Fruit fly (Drosophila melanogaster) whole organism, pupa: Measurements from ENCODE around the gene Rh6.
A peak's percentile ranks its signal among the peaks of the same experiment; 100 is the strongest.

Experiments used
- CG10348 ChIP-seq: fragments of 200-800 bp; sonication (Bioruptor generic); IDR thresholded peaks from 2 replicates; pipeline ENCODE4 v1.3.6; 2022; ENCODE audit warnings: missing biosample characterization, missing genetic modification characterization
- CG12605 ChIP-seq: fragments of 200-800 bp; sonication (Bioruptor generic); IDR thresholded peaks from 2 replicates; pipeline ENCODE4 v1.3.6; 2022; ENCODE audit warnings: missing biosample characterization, missing genetic modification characterization
- CG13204 ChIP-seq: fragments of 200-800 bp; sonication (Bioruptor generic); optimal IDR thresholded peaks from 2 replicates; lab custom pipeline; 2018; ENCODE audit warnings: missing biosample characterization, mild to moderate bottlenecking, missing genetic modification characterization, moderate library complexity
- CG14655 ChIP-seq: fragments of 200-800 bp; sonication (Bioruptor generic); optimal IDR thresholded peaks from 3 replicates; lab custom pipeline; 2017; ENCODE audit warnings: mild to moderate bottlenecking, missing biosample characterization, missing genetic modification reagents, missing genetic modification characterization
- CG15710 ChIP-seq: fragments of 200-800 bp; sonication (Bioruptor generic); optimal IDR thresholded peaks from 2 replicates; lab custom pipeline; 2018; ENCODE audit warnings: missing biosample characterization, mild to moderate bottlenecking, missing genetic modification characterization, moderate library complexity
- CG17806 ChIP-seq: fragments of 200-800 bp; sonication (Bioruptor generic); optimal IDR thresholded peaks from 2 replicates; lab custom pipeline; 2018; ENCODE audit warnings: missing biosample characterization, mild to moderate bottlenecking, missing genetic modification characterization, moderate library complexity
- CG32121 ChIP-seq: fragments of 200-800 bp; sonication (Bioruptor generic); IDR thresholded peaks from 2 replicates; pipeline ENCODE4 v1.3.6; 2022; ENCODE audit warnings: missing biosample characterization, missing genetic modification characterization
- CG34367 ChIP-seq: fragments of 200-800 bp; sonication (Bioruptor generic); optimal IDR thresholded peaks from 2 replicates; lab custom pipeline; 2018; ENCODE audit warnings: missing biosample characterization, mild to moderate bottlenecking, missing genetic modification characterization
- CG8159 ChIP-seq: fragments of 200-800 bp; sonication (Bioruptor generic); optimal IDR thresholded peaks from 3 replicates; lab custom pipeline; 2018; ENCODE audit warnings: missing biosample characterization, mild to moderate bottlenecking, missing genetic modification characterization, moderate library complexity
- CG8301 ChIP-seq: fragments of 200-800 bp; sonication (Bioruptor generic); optimal IDR thresholded peaks from 2 replicates; lab custom pipeline; 2018; ENCODE audit warnings: missing biosample characterization, mild to moderate bottlenecking, missing genetic modification characterization
- CG9948 ChIP-seq: fragments of 200-800 bp; sonication (Bioruptor generic); optimal IDR thresholded peaks from 2 replicates; lab custom pipeline; 2018; ENCODE audit warnings: missing biosample characterization, mild to moderate bottlenecking, missing genetic modification characterization, moderate library complexity
- D1 ChIP-seq: fragments of 200-800 bp; sonication (Bioruptor generic); optimal IDR thresholded peaks from 2 replicates; lab custom pipeline; 2018; ENCODE audit warnings: missing biosample characterization, mild to moderate bottlenecking, missing genetic modification characterization, moderate library complexity
- EcR ChIP-seq: fragments of 200-800 bp; sonication (Bioruptor generic); optimal IDR thresholded peaks from 3 replicates; lab custom pipeline; 2019; ENCODE audit warnings: missing biosample characterization, missing genetic modification characterization, mild to moderate bottlenecking, moderate library complexity, missing genetic modification reagents
- Ets98B ChIP-seq: fragments of 200-800 bp; sonication (Bioruptor generic); IDR thresholded peaks from 2 replicates; pipeline ENCODE4 v1.3.6; 2022; ENCODE audit warnings: missing biosample characterization, missing genetic modification characterization
- Pif1A ChIP-seq: fragments of 200-800 bp; sonication (Bioruptor generic); optimal IDR thresholded peaks from 3 replicates; lab custom pipeline; 2016; ENCODE audit warnings: missing biosample characterization, missing genetic modification characterization
- Pif1B ChIP-seq: fragments of 200-800 bp; sonication (Bioruptor generic); optimal IDR thresholded peaks from 3 replicates; lab custom pipeline; 2016; ENCODE audit warnings: missing biosample characterization, missing genetic modification characterization
- Snoo ChIP-seq: fragments of 200-800 bp; sonication (Bioruptor generic); optimal IDR thresholded peaks from 3 replicates; lab custom pipeline; 2017; ENCODE audit warnings: missing biosample characterization, mild to moderate bottlenecking, missing genetic modification characterization, inconsistent platforms
- fd96Ca ChIP-seq: fragments of 200-800 bp; sonication (Bioruptor generic); IDR thresholded peaks from 3 replicates; pipeline ENCODE4 v1.3.6; 2022; ENCODE audit warnings: missing biosample characterization, missing genetic modification characterization
- gl ChIP-seq: fragments of 200-800 bp; sonication (Bioruptor generic); optimal IDR thresholded peaks from 2 replicates; lab custom pipeline; 2018; ENCODE audit warnings: missing biosample characterization, mild to moderate bottlenecking, missing genetic modification characterization
- rn ChIP-seq: fragments of 200-800 bp; sonication (Bioruptor generic); IDR thresholded peaks from 2 replicates; pipeline ENCODE4 v1.3.6; 2022; ENCODE audit warnings: missing biosample characterization, missing genetic modification characterization

Rh6 gene

DNA sequence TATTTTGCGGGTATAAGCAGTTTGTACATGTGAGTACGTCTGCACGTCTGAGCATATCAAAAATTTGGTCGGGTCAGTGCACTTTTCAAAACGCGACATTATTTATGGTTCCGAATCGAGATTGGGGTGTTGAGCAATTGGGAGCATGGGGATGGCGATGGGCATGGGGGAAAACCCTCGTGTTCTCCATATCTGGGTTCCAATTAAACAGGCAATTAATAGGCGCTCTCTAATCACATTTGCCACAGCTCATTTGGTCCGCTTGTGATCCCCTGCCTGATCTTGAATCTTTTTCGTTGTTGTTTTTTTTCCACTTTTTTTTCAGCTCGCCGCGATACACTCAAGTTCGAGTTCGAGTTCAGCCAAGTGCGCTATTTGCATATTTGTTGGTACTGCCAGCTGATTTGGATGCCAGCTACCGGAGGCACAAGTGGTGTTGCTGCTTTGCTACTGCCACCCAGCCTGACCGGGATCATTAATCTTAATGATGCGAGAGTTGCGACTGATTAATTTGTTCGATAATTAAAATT lies 24.7 kb upstream of the Rh6 start:
- TF ChIP-seq CG14655 (GFP tag; lab: Kevin White, UChicago) (no peak), CG15710 (no peak), EcR (GFP tag; lab: Kevin White, UChicago) (no peak), CG9948 (tag; lab: Kevin White, UChicago) (no peak), Snoo (no peak), Pif1B (no peak), D1 (tag; lab: Kevin White, UChicago) (no peak), CG34367 (tag; lab: Kevin White, UChicago) (no peak), CG12605 (no peak), Pif1A (GFP tag; lab: Kevin White, UChicago) (no peak), rn (no peak), CG8301 (no peak), Ets98B (no peak), gl (tag; lab: Kevin White, UChicago) (no peak)

DNA sequence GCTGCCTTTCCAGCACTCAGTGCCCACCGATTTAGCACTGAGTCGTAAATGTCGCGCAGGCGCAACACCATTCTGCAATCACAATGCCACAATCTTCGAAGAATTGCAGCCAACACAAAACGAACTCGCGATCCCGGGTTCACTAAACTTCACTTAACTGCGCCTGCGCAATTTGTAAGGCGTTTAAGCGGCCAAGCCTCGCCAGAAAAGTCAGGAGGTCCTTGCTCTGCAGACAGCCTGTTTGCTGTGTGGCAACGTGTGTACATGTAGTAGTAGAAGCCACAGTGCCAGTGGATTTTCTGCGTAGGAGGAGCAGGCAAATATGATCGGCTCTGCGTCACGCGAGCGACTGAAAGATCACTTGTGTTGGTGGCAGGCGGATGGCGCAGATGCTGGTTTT lies 19.8 kb upstream of the Rh6 start:
- no peak for TF ChIP-seq CG9948 (tag; lab: Kevin White, UChicago)
- no peak for TF ChIP-seq CG17806 (tag; lab: Kevin White, UChicago)
- TF ChIP-seq Ets98B = no peak
- TF ChIP-seq CG32121 = no peak
- no peak for TF ChIP-seq rn
- peak; percentile 94 for TF ChIP-seq EcR (GFP tag; lab: Kevin White, UChicago)
- no peak for TF ChIP-seq fd96Ca
- TF ChIP-seq CG13204 = peak; percentile 29
- TF ChIP-seq CG15710 = no peak

DNA sequence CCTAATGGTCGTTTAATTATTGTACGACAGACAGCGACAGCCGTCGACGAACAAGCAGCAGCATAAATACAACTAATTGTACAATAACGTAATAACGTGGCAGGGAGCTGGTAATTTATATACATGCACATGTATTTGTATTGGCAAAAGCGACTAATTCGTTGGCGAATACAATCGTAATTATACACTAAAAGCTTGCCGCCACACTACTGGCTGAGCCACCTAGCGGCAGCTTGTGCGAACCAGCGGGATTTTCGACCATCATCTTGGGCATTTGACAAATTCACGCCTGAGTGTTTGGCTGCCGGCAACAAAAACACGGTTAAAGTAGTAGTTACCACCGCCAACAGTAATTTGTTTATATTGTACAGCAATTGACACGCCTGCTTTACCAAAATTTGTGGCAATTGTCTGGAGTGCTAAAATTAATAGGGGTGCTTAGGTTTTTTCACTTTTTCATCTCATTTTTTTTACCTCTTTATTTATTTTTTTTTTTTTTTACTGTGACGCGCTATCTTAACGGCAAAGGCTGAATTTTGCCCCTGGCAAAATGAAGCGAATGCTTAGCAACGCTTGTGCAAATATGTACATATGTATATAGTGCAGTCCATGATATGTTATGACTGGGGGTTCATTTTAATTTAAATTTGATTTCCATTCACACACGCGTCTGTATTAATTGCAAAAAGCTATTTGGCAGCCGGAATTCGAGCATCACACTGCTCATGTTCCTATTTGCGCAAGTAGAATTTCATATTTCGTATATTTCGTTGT lies 14.8 kb upstream of the Rh6 start:
- no peak for TF ChIP-seq CG17806 (tag; lab: Kevin White, UChicago)
- TF ChIP-seq CG8301 = no peak
- TF ChIP-seq CG12605 = no peak
- no peak for TF ChIP-seq Pif1A (GFP tag; lab: Kevin White, UChicago)
- TF ChIP-seq D1 (tag; lab: Kevin White, UChicago) = no peak
- TF ChIP-seq rn = no peak
- TF ChIP-seq CG32121 = no peak
- no peak for TF ChIP-seq CG10348
- TF ChIP-seq Pif1B = no peak
- TF ChIP-seq CG14655 (GFP tag; lab: Kevin White, UChicago) = no peak
- TF ChIP-seq CG13204 = no peak
- no peak for TF ChIP-seq EcR (GFP tag; lab: Kevin White, UChicago)
- no peak for TF ChIP-seq CG8159 (tag; lab: Kevin White, UChicago)
- TF ChIP-seq Ets98B = no peak
- TF ChIP-seq fd96Ca = no peak

DNA sequence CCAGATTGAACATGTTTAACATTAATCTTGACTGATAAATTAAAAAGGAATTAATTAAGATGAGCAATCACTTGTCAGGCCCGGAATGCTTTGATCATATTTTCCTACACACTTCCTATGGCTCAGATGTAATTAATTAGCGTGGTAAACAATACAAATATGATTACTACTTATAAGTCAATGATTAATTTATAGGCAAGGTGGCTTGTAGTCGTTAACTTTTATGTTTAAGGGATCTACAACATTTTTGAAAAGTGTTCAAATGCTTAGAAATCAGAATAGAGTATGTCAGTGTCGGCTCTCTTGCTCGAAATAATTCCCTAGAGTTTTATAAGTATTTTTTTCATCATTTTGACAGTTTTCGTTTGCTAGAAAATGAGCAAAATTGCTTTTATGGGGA lies 11.2 kb upstream of the Rh6 start:
- TF ChIP-seq CG8159 (tag; lab: Kevin White, UChicago) = no peak
- TF ChIP-seq Pif1A (GFP tag; lab: Kevin White, UChicago) = no peak
- no peak for TF ChIP-seq CG9948 (tag; lab: Kevin White, UChicago)
- no peak for TF ChIP-seq Pif1B
- no peak for TF ChIP-seq Snoo
- TF ChIP-seq CG8301 = no peak
- no peak for TF ChIP-seq CG32121
- no peak for TF ChIP-seq CG15710
- TF ChIP-seq CG13204 = no peak
- TF ChIP-seq gl (tag; lab: Kevin White, UChicago) = no peak
- TF ChIP-seq Ets98B = no peak

dm6 chr3R:15472753-15473212 lies 10.2 kb upstream of the Rh6 start:
- TF ChIP-seq CG13204 (no peak), CG12605 (peak; percentile 45), CG8301 (peak; percentile 6), Ets98B (peak; percentile 54; the same call in 1 of the 2 replicates), CG14655 (GFP tag; lab: Kevin White, UChicago) (peak; percentile 40), EcR (GFP tag; lab: Kevin White, UChicago) (no peak), CG32121 (peak; percentile 50), CG8159 (tag; lab: Kevin White, UChicago) (no peak)

dm6 chr3R:15473360-15473938 lies 9.5 kb upstream of the Rh6 start:
- no peak for TF ChIP-seq CG10348
- TF ChIP-seq CG13204 = no peak

DNA sequence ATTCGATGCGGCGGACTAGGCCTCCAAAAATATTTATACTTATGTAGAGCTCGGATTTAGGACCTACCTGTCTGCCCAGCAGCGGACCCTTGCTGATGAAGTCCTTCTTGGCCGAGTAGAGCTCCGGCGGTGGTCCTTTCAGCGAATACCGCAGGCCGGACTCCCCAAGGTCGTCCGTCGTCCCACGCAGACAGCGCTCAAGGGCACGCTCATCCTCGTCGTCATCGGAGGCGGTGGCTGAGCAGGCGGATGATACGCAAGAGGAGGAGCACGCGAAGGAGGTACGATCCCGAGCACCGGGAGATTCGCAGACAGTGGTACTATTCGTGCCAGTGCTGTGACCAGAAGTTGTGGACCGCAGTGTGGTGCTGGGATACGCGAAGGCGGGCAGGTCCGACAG lies 8.1 kb upstream of the Rh6 start:
- no peak for TF ChIP-seq CG15710
- TF ChIP-seq gl (tag; lab: Kevin White, UChicago) = no peak
- no peak for TF ChIP-seq CG8301
- TF ChIP-seq CG13204 = no peak
- TF ChIP-seq D1 (tag; lab: Kevin White, UChicago) = no peak
- TF ChIP-seq CG17806 (tag; lab: Kevin White, UChicago) = no peak
- TF ChIP-seq CG8159 (tag; lab: Kevin White, UChicago) = no peak
- no peak for TF ChIP-seq EcR (GFP tag; lab: Kevin White, UChicago)
- no peak for TF ChIP-seq fd96Ca
- no peak for TF ChIP-seq CG10348
- no peak for TF ChIP-seq Snoo
